Worm (Caenorhabditis elegans) whole organism, L4 larva: ENCODE results near the gene bath-36.

Experiments used
- nhr-28 ChIP-seq: fragments of 150-350 bp; optimal IDR thresholded peaks from 2 replicates; lab custom pipeline; 2014; ENCODE audit warnings: missing biosample characterization, missing genetic modification characterization
- set-16 ChIP-seq: fragments of 200-800 bp; sonication (Bioruptor generic); IDR thresholded peaks from 2 replicates; pipeline ENCODE4 v1.3.6; 2022; ENCODE audit warnings: missing genetic modification reagents, missing genetic modification characterization, missing compliant biosample characterization
- unc-39 ChIP-seq: sonication (generic microtip); optimal IDR thresholded peaks from 2 replicates; lab custom pipeline; 2017; ENCODE audit warnings: missing biosample characterization, missing genetic modification characterization

ce11 chrV:15225650-15226049 lies 38.0 kb downstream of the bath-36 start, which contains the start of gene srw-14:
- TF ChIP-seq nhr-28 (tag; lab: Kevin White, UChicago) (no peak), set-16 (GFP tag; lab: Robert Waterston, UW) (no peak), unc-39 (tag; lab: Kevin White, UChicago) (no peak)
